Worm (Caenorhabditis elegans): ENCODE measurements around the gene Y116A8C.27.

Gene Y116A8C.27

ce11 chrIV:17108200-17108599 lies 12.1 kb upstream of the Y116A8C.27 start (continued):
- TF ChIP-seq rnt-1 (tag; optimal IDR thresholded peaks at IDR 0.05) (peak; percentile 54), pha-4 (tag; optimal IDR thresholded peaks at IDR 0.05) (no peak), odd-2 (tag; optimal IDR thresholded peaks at IDR 0.05) (no peak), sox-2 (GFP tag; IDR thresholded peaks at IDR 0.05) (no peak), ceh-30 (tag; optimal IDR thresholded peaks at IDR 0.05) (no peak), pat-9 (tag; optimal IDR thresholded peaks at IDR 0.05) (no peak), C08G9.2 (tag; optimal IDR thresholded peaks at IDR 0.05) (peak; percentile 78), ceh-45 (GFP tag; IDR thresholded peaks at IDR 0.05) (no peak), madf-2 (tag; optimal IDR thresholded peaks at IDR 0.05) (no peak), fax-1 (tag; optimal IDR thresholded peaks at IDR 0.05) (peak; percentile 74), che-1 (tag; optimal IDR thresholded peaks at IDR 0.05) (no peak), npax-4 (tag; optimal IDR thresholded peaks at IDR 0.05) (no peak), ceh-6 (GFP tag; optimal IDR thresholded peaks at IDR 0.05) (no peak), unc-3 (GFP tag; conservative IDR thresholded peaks at IDR 0.05) (no peak), unc-3 (tag; optimal IDR thresholded peaks at IDR 0.05) (no peak), tbx-2 (tag; optimal IDR thresholded peaks at IDR 0.05) (peak; percentile 94), hlh-6 (tag; optimal IDR thresholded peaks at IDR 0.05) (no peak), ets-4 (tag; optimal IDR thresholded peaks at IDR 0.05) (peak; percentile 46), elt-2 (tag; optimal IDR thresholded peaks at IDR 0.05) (peak; percentile 52), sdc-2 (tag; optimal IDR thresholded peaks at IDR 0.05) (no peak), ceh-48 (tag; optimal IDR thresholded peaks at IDR 0.05) (no peak)

ce11 chrIV:17105578-17105977 lies 9.5 kb upstream of the Y116A8C.27 start:
- no peak for TF ChIP-seq ceh-48 (tag; optimal IDR thresholded peaks at IDR 0.05)

- TF ChIP-seq nfya-1 (tag; optimal IDR thresholded peaks at IDR 0.05) = peak; percentile 94
- no peak for TF ChIP-seq eyg-1 (tag; optimal IDR thresholded peaks at IDR 0.05)
- no peak for TF ChIP-seq pqm-1 (tag; optimal IDR thresholded peaks at IDR 0.05)
Measured at ce11 chrIV:17104157-17104872, 8.2 kb upstream of the Y116A8C.27 start.

- TF ChIP-seq unc-42 (tag; optimal IDR thresholded peaks at IDR 0.05) (no peak), C08G9.2 (tag; optimal IDR thresholded peaks at IDR 0.05) (no peak), sox-4 (tag; optimal IDR thresholded peaks at IDR 0.05) (no peak), ceh-30 (tag; optimal IDR thresholded peaks at IDR 0.05) (no peak), nhr-232 (tag; optimal IDR thresholded peaks at IDR 0.05) (no peak), lim-6 (tag; optimal IDR thresholded peaks at IDR 0.05) (no peak), ceh-19 (GFP tag; optimal IDR thresholded peaks at IDR 0.05) (no peak)
Measured at ce11 chrIV:17103615-17104014, 7.5 kb upstream of the Y116A8C.27 start, which contains the start of gene Y116A8C.30. Gene Y116A8C.30, minus strand, starts transcription at chrIV:17103715.

ce11 chrIV:17103116-17103515 lies 7.0 kb upstream of the Y116A8C.27 start:
- no peak for TF ChIP-seq lin-11 (tag; optimal IDR thresholded peaks at IDR 0.05)

- TF ChIP-seq ceh-22 (tag; optimal IDR thresholded peaks at IDR 0.05) (no peak), zip-5 (tag; optimal IDR thresholded peaks at IDR 0.05) (no peak), elt-4 (tag; optimal IDR thresholded peaks at IDR 0.05) (no peak), elt-2 (tag; optimal IDR thresholded peaks at IDR 0.05) (no peak), fkh-10 (GFP tag; optimal IDR thresholded peaks at IDR 0.05) (no peak), unc-3 (GFP tag; conservative IDR thresholded peaks at IDR 0.05) (no peak), unc-3 (tag; optimal IDR thresholded peaks at IDR 0.05) (no peak), nfya-1 (tag; optimal IDR thresholded peaks at IDR 0.05) (peak; percentile 92), ceh-2 (tag; optimal IDR thresholded peaks at IDR 0.05) (no peak)
Measured at ce11 chrIV:17100628-17101338, 4.7 kb upstream of the Y116A8C.27 start.

All from whole organism, late embryonic.